Worm (Caenorhabditis elegans): ENCODE results near the gene oac-2.

oac-2 gene

DNA sequence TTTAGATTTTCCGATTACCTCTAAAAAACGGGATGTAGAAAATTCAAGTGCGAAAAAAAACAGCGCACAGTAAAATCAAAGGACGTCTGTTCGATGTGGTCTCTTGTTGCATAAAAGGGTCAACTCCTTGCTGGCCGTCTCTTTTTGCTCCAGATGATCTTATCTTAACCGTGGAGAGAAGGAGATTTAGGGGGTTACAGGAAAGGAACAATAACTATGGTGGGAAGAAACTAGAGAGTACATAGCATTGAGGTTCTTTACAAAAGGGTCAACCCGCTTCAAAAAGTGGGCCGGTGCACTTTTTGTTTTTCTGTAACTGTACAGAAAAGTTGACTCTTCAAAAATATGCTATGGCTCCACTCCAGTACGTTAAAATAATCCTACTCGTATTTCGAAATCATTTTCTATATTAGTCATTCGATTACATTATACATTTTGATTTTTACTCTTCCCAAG lies 43.4 kb downstream of the oac-2 start, which contains the start of the genes T20D4.19 and srj-9:
Gene T20D4.19, minus strand, starts transcription at position 101 of the 456 bp plus-strand sequence.
Gene srj-9, plus strand, starts transcription at position 406 of the 456 bp plus-strand sequence.
- TF ChIP-seq sma-3 (GFP tag; optimal IDR thresholded peaks at IDR 0.05) (no peak), unc-39 (tag; optimal IDR thresholded peaks at IDR 0.05) (no peak), zag-1 (tag; optimal IDR thresholded peaks at IDR 0.05) (no peak), nhr-12 (tag; optimal IDR thresholded peaks at IDR 0.05) (no peak), aly-2 (tag; optimal IDR thresholded peaks at IDR 0.05) (no peak)

ce11 chrV:3428697-3429096 lies 46.2 kb downstream of the oac-2 start, which contains the start of gene srab-20:
Gene srab-20 (plus strand): TSS chrV:3428997.
- TF ChIP-seq Y55F3AM.14 (GFP tag; optimal IDR thresholded peaks at IDR 0.05) = no peak
- no peak for TF ChIP-seq snpc-4 (tag; optimal IDR thresholded peaks at IDR 0.05)

- TF ChIP-seq sem-4 (tag; optimal IDR thresholded peaks at IDR 0.05) (no peak), ztf-1 (GFP tag; conservative IDR thresholded peaks at IDR 0.05) (no peak), nhr-21 (tag; optimal IDR thresholded peaks at IDR 0.05) (no peak), ceh-82 (tag; optimal IDR thresholded peaks at IDR 0.05) (no peak), mdl-1 (tag; optimal IDR thresholded peaks at IDR 0.05) (no peak)
Measured at ce11 chrV:3426076-3426475, 48.8 kb downstream of the oac-2 start, which contains the start of gene srab-22. Gene srab-22 (plus strand): TSS chrV:3426376.

ce11 chrV:3424341-3424740 lies 50.6 kb downstream of the oac-2 start, which contains the start of gene srab-21:
Gene srab-21 (minus strand): TSS chrV:3424441.
- TF ChIP-seq mdl-1 (tag; optimal IDR thresholded peaks at IDR 0.05) (no peak), nhr-129 (tag; optimal IDR thresholded peaks at IDR 0.05) (no peak), crh-2 (tag; optimal IDR thresholded peaks at IDR 0.05) (no peak), aly-2 (tag; optimal IDR thresholded peaks at IDR 0.05) (no peak), dmd-4 (tag; optimal IDR thresholded peaks at IDR 0.05) (no peak), R02D3.7 (tag; optimal IDR thresholded peaks at IDR 0.05) (no peak), nhr-21 (tag; optimal IDR thresholded peaks at IDR 0.05) (no peak), zag-1 (tag; optimal IDR thresholded peaks at IDR 0.05) (no peak), ZK546.5 (tag; optimal IDR thresholded peaks at IDR 0.05) (no peak), F13H6.1 (tag; optimal IDR thresholded peaks at IDR 0.05) (no peak), nhr-237 (tag; optimal IDR thresholded peaks at IDR 0.05) (no peak), mab-5 (tag; optimal IDR thresholded peaks at IDR 0.05) (no peak)

Measured in whole organism, L2 larva.